Fruit fly (Drosophila melanogaster) whole organism, prepupa: ENCODE measurements around the gene CG3251.

Experiments used
- Blimp-1 ChIP-seq: fragments of 200-800 bp; sonication (Bioruptor generic); optimal IDR thresholded peaks from 3 replicates; lab custom pipeline; 2017; ENCODE audit warnings: missing biosample characterization, missing genetic modification characterization, mild to moderate bottlenecking, moderate library complexity, missing genetic modification reagents
- CG10631 ChIP-seq: fragments of 200-800 bp; sonication (Bioruptor generic); optimal IDR thresholded peaks from 2 replicates; lab custom pipeline; 2016; ENCODE audit warnings: missing biosample characterization, missing genetic modification characterization
- CG11294 ChIP-seq: fragments of 200-800 bp; sonication (Bioruptor generic); IDR thresholded peaks from 2 replicates; pipeline ENCODE4 v1.3.6; 2022; ENCODE audit warnings: missing biosample characterization, missing genetic modification characterization
- CG11762 ChIP-seq: fragments of 200-800 bp; sonication (Bioruptor generic); optimal IDR thresholded peaks from 3 replicates; lab custom pipeline; 2016; ENCODE audit warnings: missing biosample characterization, missing genetic modification characterization; ENCODE audit not compliant: insufficient read depth
- CG11902 ChIP-seq: fragments of 200-800 bp; sonication (Bioruptor generic); optimal IDR thresholded peaks from 3 replicates; lab custom pipeline; 2016; ENCODE audit warnings: missing biosample characterization, missing genetic modification characterization
- CG16779 ChIP-seq: fragments of 200-800 bp; sonication (Bioruptor generic); optimal IDR thresholded peaks from 3 replicates; lab custom pipeline; 2017; ENCODE audit warnings: missing biosample characterization, mild to moderate bottlenecking, missing genetic modification characterization
- CG3032 ChIP-seq: fragments of 200-800 bp; optimal IDR thresholded peaks from 2 replicates; lab custom pipeline; 2019; ENCODE audit warnings: missing biosample characterization, mild to moderate bottlenecking, missing genetic modification characterization, moderate library complexity
- CG31627 ChIP-seq: fragments of 200-800 bp; sonication (Bioruptor generic); optimal IDR thresholded peaks from 3 replicates; lab custom pipeline; 2016; ENCODE audit warnings: missing biosample characterization, missing genetic modification characterization
- CG32006 ChIP-seq: fragments of 200-800 bp; sonication (Bioruptor generic); optimal IDR thresholded peaks from 3 replicates; lab custom pipeline; 2017; ENCODE audit warnings: missing biosample characterization, mild to moderate bottlenecking, missing genetic modification characterization
- CG6276 ChIP-seq: fragments of 200-800 bp; sonication (Bioruptor generic); optimal IDR thresholded peaks from 2 replicates; lab custom pipeline; 2017; ENCODE audit warnings: missing biosample characterization, mild to moderate bottlenecking, missing genetic modification characterization
- CG6808 ChIP-seq: fragments of 200-800 bp; sonication (Bioruptor generic); optimal IDR thresholded peaks from 3 replicates; lab custom pipeline; 2017; ENCODE audit warnings: missing biosample characterization, missing genetic modification characterization, mild to moderate bottlenecking, moderate library complexity, missing genetic modification reagents
- CG6854 ChIP-seq: fragments of 200-800 bp; sonication (Bioruptor generic); optimal IDR thresholded peaks from 2 replicates; lab custom pipeline; 2017; ENCODE audit warnings: missing biosample characterization, mild to moderate bottlenecking, missing genetic modification characterization
- CG7368 ChIP-seq: fragments of 200-800 bp; sonication (Bioruptor generic); optimal IDR thresholded peaks from 3 replicates; lab custom pipeline; 2016; ENCODE audit warnings: missing biosample characterization, missing genetic modification characterization
- CG8119 ChIP-seq: fragments of 200-800 bp; sonication (Bioruptor generic); IDR thresholded peaks from 3 replicates; pipeline ENCODE4 v1.3.6; 2022; ENCODE audit warnings: missing biosample characterization, missing genetic modification characterization
- CG8632 ChIP-seq: fragments of 200-800 bp; sonication (Bioruptor generic); optimal IDR thresholded peaks from 3 replicates; lab custom pipeline; 2016; ENCODE audit warnings: missing biosample characterization, missing genetic modification characterization
- CG9139 ChIP-seq: fragments of 200-800 bp; sonication (Bioruptor generic); optimal IDR thresholded peaks from 3 replicates; lab custom pipeline; 2017; ENCODE audit warnings: missing biosample characterization, mild to moderate bottlenecking, missing genetic modification characterization
- Eip75B ChIP-seq: fragments of 200-800 bp; sonication (Bioruptor generic); optimal IDR thresholded peaks from 3 replicates; lab custom pipeline; 2016; ENCODE audit warnings: missing biosample characterization, missing genetic modification characterization
- Ets21C ChIP-seq: fragments of 200-800 bp; sonication (Bioruptor generic); optimal IDR thresholded peaks from 3 replicates; lab custom pipeline; 2016; ENCODE audit warnings: missing biosample characterization, missing genetic modification characterization
- Ets96B ChIP-seq: fragments of 200-800 bp; optimal IDR thresholded peaks from 2 replicates; lab custom pipeline; 2019; ENCODE audit warnings: missing biosample characterization, mild to moderate bottlenecking, missing genetic modification characterization, moderate library complexity
- Gug ChIP-seq: fragments of 200-800 bp; sonication (Bioruptor generic); IDR thresholded peaks from 2 replicates; pipeline ENCODE4 v1.3.6; 2022; ENCODE audit warnings: missing biosample characterization, missing genetic modification characterization
- Hr38 ChIP-seq: sonication (Bioruptor generic); optimal IDR thresholded peaks from 2 replicates; lab custom pipeline; 2016; ENCODE audit warnings: missing biosample characterization, missing genetic modification characterization
- Hr4 ChIP-seq: fragments of 200-800 bp; sonication (Bioruptor generic); optimal IDR thresholded peaks from 3 replicates; lab custom pipeline; 2016; ENCODE audit warnings: missing biosample characterization, missing genetic modification characterization
- Met ChIP-seq: fragments of 200-800 bp; sonication (Bioruptor generic); optimal IDR thresholded peaks from 3 replicates; lab custom pipeline; 2016; ENCODE audit warnings: missing biosample characterization, missing genetic modification characterization
- OdsH ChIP-seq: fragments of 200-800 bp; sonication (Bioruptor generic); optimal IDR thresholded peaks from 3 replicates; lab custom pipeline; 2016; ENCODE audit warnings: missing biosample characterization, missing genetic modification characterization
- Smox ChIP-seq: fragments of 200-800 bp; sonication (Bioruptor generic); optimal IDR thresholded peaks from 3 replicates; lab custom pipeline; 2016; ENCODE audit warnings: missing biosample characterization, missing genetic modification characterization
- Sox102F ChIP-seq: fragments of 200-800 bp; sonication (Bioruptor generic); optimal IDR thresholded peaks from 2 replicates; lab custom pipeline; 2016; ENCODE audit warnings: missing biosample characterization, mild to moderate bottlenecking, missing genetic modification characterization
- Sox14 ChIP-seq: fragments of 200-800 bp; sonication (Bioruptor generic); optimal IDR thresholded peaks from 3 replicates; lab custom pipeline; 2016; ENCODE audit warnings: missing biosample characterization, missing genetic modification characterization
- acj6 ChIP-seq: fragments of 200-800 bp; sonication (Bioruptor generic); optimal IDR thresholded peaks from 3 replicates; lab custom pipeline; 2016; ENCODE audit warnings: missing biosample characterization, missing genetic modification characterization
- cyc ChIP-seq: fragments of 200-800 bp; sonication (Bioruptor generic); optimal IDR thresholded peaks from 3 replicates; lab custom pipeline; 2016; ENCODE audit warnings: missing biosample characterization, missing genetic modification characterization
- eg ChIP-seq: fragments of 200-800 bp; sonication (Bioruptor generic); IDR thresholded peaks from 3 replicates; pipeline ENCODE4 v1.3.6; 2022; ENCODE audit warnings: missing biosample characterization, missing genetic modification characterization
- fd59A ChIP-seq: fragments of 200-800 bp; sonication (Bioruptor generic); optimal IDR thresholded peaks from 2 replicates; lab custom pipeline; 2017; ENCODE audit warnings: missing biosample characterization, mild to moderate bottlenecking, missing genetic modification characterization, missing genetic modification reagents
- fkh ChIP-seq: fragments of 200-800 bp; sonication (Bioruptor generic); optimal IDR thresholded peaks from 3 replicates; lab custom pipeline; 2017; ENCODE audit warnings: missing biosample characterization, mild to moderate bottlenecking, missing genetic modification characterization, moderate library complexity
- lz ChIP-seq: fragments of 200-800 bp; sonication (Bioruptor generic); optimal IDR thresholded peaks from 3 replicates; lab custom pipeline; 2016; ENCODE audit warnings: missing biosample characterization, missing genetic modification characterization
- net ChIP-seq: fragments of 200-800 bp; sonication (Bioruptor generic); optimal IDR thresholded peaks from 3 replicates; lab custom pipeline; 2016; ENCODE audit warnings: missing biosample characterization, missing genetic modification characterization
- pdm3 ChIP-seq: fragments of 200-800 bp; sonication (Bioruptor generic); optimal IDR thresholded peaks from 3 replicates; lab custom pipeline; 2016; ENCODE audit warnings: missing biosample characterization, missing genetic modification characterization
- spab ChIP-seq: fragments of 200-800 bp; sonication (Bioruptor generic); optimal IDR thresholded peaks from 2 replicates; lab custom pipeline; 2017; ENCODE audit warnings: missing biosample characterization, mild to moderate bottlenecking, missing genetic modification characterization, missing genetic modification reagents
- svp ChIP-seq: fragments of 200-800 bp; sonication (Bioruptor generic); peaks from one replicate; lab custom pipeline; 2016; ENCODE audit warnings: missing biosample characterization, missing genetic modification characterization

Gene CG3251

dm6 chr2L:4690602-4691001, at the start of gene CG3251:
Gene CG3251 (minus strand): TSS chr2L:4690702.
- no peak for TF ChIP-seq Blimp-1 (GFP tag; lab: Kevin White, UChicago)
- TF ChIP-seq Eip75B (GFP tag; lab: Kevin White, UChicago) = no peak
- no peak for TF ChIP-seq pdm3

- TF ChIP-seq CG16779 (tag; lab: Kevin White, UChicago) (no peak), CG31627 (GFP tag; lab: Kevin White, UChicago) (no peak), Gug (no peak), Met (GFP tag; lab: Kevin White, UChicago) (no peak), net (GFP tag; lab: Kevin White, UChicago) (no peak), CG11294 (GFP tag; lab: Robert Waterston, UW) (no peak), lz (no peak), Blimp-1 (GFP tag; lab: Kevin White, UChicago) (no peak), CG6808 (no peak), spab (GFP tag; lab: Kevin White, UChicago) (no peak), OdsH (GFP tag; lab: Kevin White, UChicago) (no peak), CG11762 (GFP tag; lab: Kevin White, UChicago) (no peak), Hr38 (GFP tag; lab: Kevin White, UChicago) (no peak), Ets96B (tag; lab: Kevin White, UChicago) (no peak), Smox (no peak), CG6276 (no peak), eg (GFP tag; lab: Robert Waterston, UW) (no peak)
- TF ChIP-seq, all 60 proteins: peak for 0
Observed at dm6 chr2L:4734358-4734757, 43.9 kb upstream of the CG3251 start, which contains the start of gene CG15631. Gene CG15631 (minus strand): TSS chr2L:4734458.

- TF ChIP-seq CG3032 (tag; lab: Kevin White, UChicago) (no peak), CG10631 (no peak), acj6 (no peak), CG11902 (GFP tag; lab: Kevin White, UChicago) (no peak), fd59A (GFP tag; lab: Kevin White, UChicago) (no peak), Sox102F (no peak), cyc (GFP tag; lab: Kevin White, UChicago) (no peak), CG9139 (no peak), CG8119 (GFP tag; lab: Robert Waterston, UW) (no peak), Ets21C (GFP tag; lab: Kevin White, UChicago) (no peak), pdm3 (no peak), CG11294 (GFP tag; lab: Robert Waterston, UW) (no peak)
Observed at dm6 chr2L:4726021-4726420, 35.5 kb upstream of the CG3251 start.

- TF ChIP-seq cyc (GFP tag; lab: Kevin White, UChicago) = no peak
- TF ChIP-seq svp (GFP tag; lab: Kevin White, UChicago) = no peak
- no peak for TF ChIP-seq CG6854 (GFP tag; lab: Kevin White, UChicago)
- TF ChIP-seq Hr4 = no peak
- TF ChIP-seq CG6808 = no peak
- no peak for TF ChIP-seq CG7368
- no peak for TF ChIP-seq Sox14 (GFP tag; lab: Kevin White, UChicago)
- no peak for TF ChIP-seq CG32006 (GFP tag; lab: Kevin White, UChicago)
- TF ChIP-seq CG8632 (GFP tag; lab: Kevin White, UChicago) = no peak
- no peak for TF ChIP-seq CG10631
- TF ChIP-seq fkh (GFP tag; lab: Kevin White, UChicago) = no peak
- TF ChIP-seq, all 60 proteins: peak for 0
Observed at dm6 chr2L:4701385-4701784, 10.9 kb upstream of the CG3251 start, which contains the start of gene Taf12L. Gene Taf12L (minus strand): TSS chr2L:4701485.
